Fruit fly (Drosophila melanogaster) whole organism, embryonic: ENCODE results near the gene WASp.

Source experiments
- ATbp ChIP-seq: fragments of 200-800 bp; sonication (Bioruptor generic); optimal IDR thresholded peaks from 2 replicates; lab custom pipeline; 2017; ENCODE audit warnings: missing biosample characterization, mild to moderate bottlenecking, missing genetic modification characterization, missing genetic modification reagents
- Ada2b ChIP-seq: fragments of 200-800 bp; sonication (Bioruptor generic); IDR thresholded peaks from 2 replicates; pipeline ENCODE4 v1.3.6; 2022; ENCODE audit warnings: missing biosample characterization, missing genetic modification characterization
- Awh ChIP-seq: fragments of 200-800 bp; sonication (Bioruptor generic); IDR thresholded peaks from 2 replicates; pipeline ENCODE4, ENCODE4 v1.3.6; 2022; ENCODE audit warnings: missing biosample characterization, missing genetic modification characterization
- CG11723 ChIP-seq: fragments of 200-800 bp; sonication (Bioruptor generic); optimal IDR thresholded peaks from 2 replicates; lab custom pipeline; 2017; ENCODE audit warnings: missing biosample characterization, mild to moderate bottlenecking, missing genetic modification characterization
- CG12391 ChIP-seq: fragments of 200-800 bp; sonication (Bioruptor generic); optimal IDR thresholded peaks from 3 replicates; lab custom pipeline; 2018; ENCODE audit warnings: missing biosample characterization, mild to moderate bottlenecking, missing genetic modification characterization, moderate library complexity
- CG13424 ChIP-seq: fragments of 200-800 bp; sonication (Bioruptor generic); optimal IDR thresholded peaks from 2 replicates; lab custom pipeline; 2019; ENCODE audit warnings: missing biosample characterization, mild to moderate bottlenecking, missing genetic modification characterization, moderate library complexity
- CG13624 ChIP-seq: fragments of 200-800 bp; sonication (Bioruptor generic); optimal IDR thresholded peaks from 2 replicates; lab custom pipeline; 2016; ENCODE audit warnings: missing biosample characterization, missing genetic modification characterization
- CG1602 ChIP-seq: fragments of 200-800 bp; sonication (Bioruptor generic); optimal IDR thresholded peaks from 3 replicates; lab custom pipeline; 2016; ENCODE audit warnings: missing biosample characterization, missing genetic modification characterization
- CG17802 ChIP-seq: fragments of 200-800 bp; sonication (Bioruptor generic); optimal IDR thresholded peaks from 2 replicates; lab custom pipeline; 2018; ENCODE audit warnings: missing biosample characterization, mild to moderate bottlenecking, missing genetic modification characterization, moderate library complexity
- CG2120 ChIP-seq: fragments of 200-800 bp; sonication (Bioruptor generic); optimal IDR thresholded peaks from 3 replicates; lab custom pipeline; 2016; ENCODE audit warnings: missing biosample characterization, missing genetic modification characterization
- CG31224 ChIP-seq: fragments of 200-800 bp; sonication (Bioruptor generic); IDR thresholded peaks from 2 replicates; pipeline ENCODE4 v1.3.6; 2022; ENCODE audit warnings: missing biosample characterization, missing genetic modification characterization
- CG32532 ChIP-seq: fragments of 200-800 bp; sonication (Bioruptor generic); IDR thresholded peaks from 2 replicates; pipeline ENCODE4 v1.3.6; 2022; ENCODE audit warnings: missing biosample characterization, missing genetic modification characterization
- CG32767 ChIP-seq: fragments of 200-800 bp; sonication (Bioruptor generic); IDR thresholded peaks from 2 replicates; pipeline ENCODE4 v1.3.6; 2022; ENCODE audit warnings: missing biosample characterization, missing genetic modification characterization
- CG32772 ChIP-seq: fragments of 200-800 bp; sonication (Bioruptor generic); IDR thresholded peaks from 2 replicates; pipeline ENCODE4 v1.3.6; 2022; ENCODE audit warnings: missing biosample characterization, missing genetic modification characterization
- CG4282 ChIP-seq: fragments of 200-800 bp; sonication (Bioruptor generic); optimal IDR thresholded peaks from 2 replicates; lab custom pipeline; 2016; ENCODE audit warnings: missing biosample characterization, missing genetic modification characterization
- CG4820 ChIP-seq: fragments of 200-800 bp; sonication (Bioruptor generic); optimal IDR thresholded peaks from 3 replicates; lab custom pipeline; 2016; ENCODE audit warnings: missing biosample characterization, missing genetic modification characterization
- CG6175 ChIP-seq: fragments of 200-800 bp; sonication (Bioruptor generic); IDR thresholded peaks from 3 replicates; pipeline ENCODE4 v1.3.6; 2022; ENCODE audit warnings: missing biosample characterization, missing genetic modification characterization
- CG6254 ChIP-seq: fragments of 200-800 bp; sonication (Bioruptor generic); optimal IDR thresholded peaks from 3 replicates; lab custom pipeline; 2017; ENCODE audit warnings: mild to moderate bottlenecking, missing biosample characterization, missing genetic modification reagents, missing genetic modification characterization
- CG6765 ChIP-seq: fragments of 200-800 bp; sonication (Bioruptor generic); optimal IDR thresholded peaks from 3 replicates; lab custom pipeline; 2017; ENCODE audit warnings: missing biosample characterization, mild to moderate bottlenecking, missing genetic modification characterization
- CG8765 ChIP-seq: fragments of 200-800 bp; sonication (Bioruptor generic); IDR thresholded peaks from 2 replicates; pipeline ENCODE4 v1.3.6; 2022; ENCODE audit warnings: missing biosample characterization, missing genetic modification characterization
- CG9437 ChIP-seq: fragments of 200-800 bp; sonication (Bioruptor generic); optimal IDR thresholded peaks from 2 replicates; lab custom pipeline; 2018; ENCODE audit warnings: missing biosample characterization, mild to moderate bottlenecking, missing genetic modification characterization
- Dad ChIP-seq: fragments of 200-800 bp; sonication (Bioruptor generic); optimal IDR thresholded peaks from 3 replicates; lab custom pipeline; 2016; ENCODE audit warnings: missing biosample characterization, missing genetic modification characterization
- Dref ChIP-seq: fragments of 200-800 bp; sonication (Bioruptor generic); IDR thresholded peaks from 2 replicates; pipeline ENCODE4 v1.3.6; 2022; ENCODE audit warnings: missing biosample characterization, missing genetic modification characterization
- Drgx ChIP-seq: fragments of 200-800 bp; sonication (Bioruptor generic); IDR thresholded peaks from 2 replicates; pipeline ENCODE4 v1.3.6; 2022; ENCODE audit warnings: missing biosample characterization, missing genetic modification characterization
- ERR ChIP-seq: fragments of 200-800 bp; sonication (Bioruptor generic); optimal IDR thresholded peaks from 2 replicates; lab custom pipeline; 2016; ENCODE audit warnings: missing biosample characterization, missing genetic modification characterization
- Hey ChIP-seq: fragments of 200-800 bp; sonication (Bioruptor generic); optimal IDR thresholded peaks from 3 replicates; lab custom pipeline; 2018; ENCODE audit warnings: missing biosample characterization, mild to moderate bottlenecking, missing genetic modification characterization
- Jarid2 ChIP-seq: fragments of 200-800 bp; sonication (Bioruptor generic); optimal IDR thresholded peaks from 3 replicates; lab custom pipeline; 2017; ENCODE audit warnings: mild to moderate bottlenecking, missing biosample characterization, missing genetic modification reagents, missing genetic modification characterization
- Kr ChIP-seq: fragments of 200-800 bp; sonication (Bioruptor generic); optimal IDR thresholded peaks from 2 replicates; lab custom pipeline; 2017; ENCODE audit warnings: missing biosample characterization, mild to moderate bottlenecking, missing genetic modification characterization
- Lim3 ChIP-seq: fragments of 200-800 bp; sonication (Bioruptor generic); IDR thresholded peaks from 2 replicates; pipeline ENCODE4 v1.3.6; 2022; ENCODE audit warnings: missing biosample characterization, missing genetic modification characterization
- Oli ChIP-seq: fragments of 200-800 bp; sonication (Bioruptor generic); optimal IDR thresholded peaks from 2 replicates; lab custom pipeline; 2018; ENCODE audit warnings: missing biosample characterization, mild to moderate bottlenecking, missing genetic modification characterization, moderate library complexity
- Opbp ChIP-seq: fragments of 200-800 bp; sonication (Bioruptor generic); IDR thresholded peaks from 3 replicates; pipeline ENCODE4 v1.3.6; 2022; ENCODE audit warnings: missing biosample characterization, missing genetic modification characterization; ENCODE audit not compliant: partially characterized antibody
- Ptx1 ChIP-seq: fragments of 200-800 bp; sonication (Bioruptor generic); IDR thresholded peaks from 2 replicates; pipeline ENCODE4 v1.3.6; 2022; ENCODE audit warnings: missing biosample characterization, missing genetic modification characterization
- ap ChIP-seq: fragments of 200-800 bp; sonication (Bioruptor generic); IDR thresholded peaks from 2 replicates; pipeline ENCODE4 v1.3.6; 2022; ENCODE audit warnings: missing biosample characterization, missing genetic modification characterization
- ase ChIP-seq: fragments of 200-800 bp; sonication (Bioruptor generic); IDR thresholded peaks from 3 replicates; pipeline ENCODE4 v1.3.6; 2022; ENCODE audit warnings: missing biosample characterization, missing genetic modification characterization
- danr ChIP-seq: fragments of 200-800 bp; sonication (Bioruptor generic); IDR thresholded peaks from 2 replicates; pipeline ENCODE4 v1.3.6; 2022; ENCODE audit warnings: missing biosample characterization, missing genetic modification characterization
- gro ChIP-seq: fragments of 200-800 bp; sonication (Bioruptor generic); optimal IDR thresholded peaks from 2 replicates; lab custom pipeline; 2016; ENCODE audit warnings: missing biosample characterization, missing genetic modification characterization
- lmd ChIP-seq: fragments of 200-800 bp; sonication (Bioruptor generic); IDR thresholded peaks from 2 replicates; pipeline ENCODE4 v1.3.6; 2022; ENCODE audit warnings: missing biosample characterization, missing genetic modification characterization
- lola ChIP-seq, 3 experiments: fragments of >200 bp in 2 of 3; fragments of 200-800 bp in 1 of 3; sonication (Bioruptor generic) in 1 of 3; optimal IDR thresholded peaks; 2 replicates each; lab custom pipeline; 2017 to 2019; ENCODE audit warnings: missing biosample characterization in 3 of 3, missing genetic modification characterization in 3 of 3, mild to moderate bottlenecking in 1 of 3, moderate library complexity in 1 of 3
- nerfin-1 ChIP-seq: fragments of 200-800 bp; sonication (Bioruptor generic); optimal IDR thresholded peaks from 3 replicates; lab custom pipeline; 2019; ENCODE audit warnings: missing biosample characterization, mild to moderate bottlenecking, missing genetic modification characterization, moderate library complexity
- slbo ChIP-seq: fragments of 200-800 bp; sonication (Bioruptor generic); IDR thresholded peaks from 2 replicates; pipeline ENCODE4 v1.3.6; 2022; ENCODE audit warnings: missing biosample characterization, missing genetic modification characterization
- sna ChIP-seq: fragments of 200-800 bp; sonication (Bioruptor generic); IDR thresholded peaks from 2 replicates; pipeline ENCODE4 v1.3.6; 2022; ENCODE audit warnings: missing biosample characterization, missing genetic modification characterization; ENCODE audit not compliant: partially characterized antibody

WASp gene

DNA sequence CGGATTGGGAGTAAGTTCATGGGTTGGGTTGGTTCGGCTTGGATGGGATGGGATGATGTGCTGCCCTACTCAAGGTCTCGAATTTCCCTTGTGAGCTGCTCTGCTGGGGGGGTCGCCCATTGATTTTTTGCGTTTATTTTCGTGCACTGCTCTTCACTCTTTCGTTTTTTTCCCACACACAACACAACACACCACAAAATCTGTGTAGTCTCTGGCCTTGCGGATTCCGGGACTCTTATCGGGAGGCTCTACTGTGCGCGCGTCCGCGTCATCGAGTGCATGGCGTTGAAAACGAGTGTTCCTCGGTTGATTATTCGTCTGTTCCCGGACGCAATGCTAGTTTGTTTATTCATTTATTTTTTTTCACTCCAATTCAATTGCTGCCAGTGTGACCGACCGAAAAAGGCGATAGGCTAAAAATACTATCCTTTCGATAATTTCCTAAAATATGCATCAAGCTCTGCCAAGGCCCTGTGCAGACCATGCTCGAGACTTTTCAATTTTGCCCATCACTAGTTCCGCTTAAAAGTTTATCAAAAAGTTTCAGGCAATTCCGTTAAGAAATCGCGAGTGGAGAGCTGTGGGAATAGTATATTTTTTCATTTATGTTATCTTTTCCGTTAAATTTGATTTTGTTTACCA is at the start of gene WASp (continued):
- TF ChIP-seq gro (GFP tag; lab: Kevin White, UChicago), result no peak
- peak; percentile 84 for TF ChIP-seq CG32772 (GFP tag; lab: Robert Waterston, UW)
- TF ChIP-seq danr, result no peak
- 0 out of 2 replicates have a peak, but pooled peaks have one; percentile 33 for TF ChIP-seq Ada2b (GFP tag; lab: Robert Waterston, UW)
- TF ChIP-seq ase (GFP tag; lab: Robert Waterston, UW), result peak; percentile 44; the same call in 1 of the 3 replicates
- TF ChIP-seq Jarid2, result no peak
- peak; percentile 56 for TF ChIP-seq CG4282 (GFP tag; lab: Kevin White, UChicago)
- peak; percentile 73 for TF ChIP-seq CG12391
- TF ChIP-seq sna (GFP tag; lab: Robert Waterston, UW), result no peak
- TF ChIP-seq Kr (GFP tag; lab: Kevin White, UChicago), result no peak
- peak; percentile 45 for TF ChIP-seq Hey (tag; lab: Kevin White, UChicago)
- TF ChIP-seq CG6175, result no peak
- TF ChIP-seq ap (GFP tag; lab: Robert Waterston, UW), result 0 out of 2 replicates have a peak, but pooled peaks have one; percentile 34
- peak; percentile 49 for TF ChIP-seq Drgx
- TF ChIP-seq ERR (GFP tag; lab: Kevin White, UChicago), result peak; percentile 67
- TF ChIP-seq CG4820, result peak; percentile 45
- TF ChIP-seq nerfin-1 (tag; lab: Kevin White, UChicago), result peak; percentile 40
- TF ChIP-seq CG32532 (GFP tag; lab: Robert Waterston, UW), result peak; percentile 74
- 0 out of 2 replicates have a peak, but pooled peaks have one; percentile 43 for TF ChIP-seq Awh
- TF ChIP-seq Ptx1 (GFP tag; lab: Robert Waterston, UW), result peak; percentile 60; the same call in 1 of the 2 replicates
- peak; percentile 80 for TF ChIP-seq Dref
- TF ChIP-seq lmd, result peak; percentile 46; the same call in 1 of the 2 replicates
- TF ChIP-seq slbo (GFP tag; lab: Robert Waterston, UW), result peak; percentile 67
- 0 out of 2 replicates have a peak, but pooled peaks have one; percentile 29 for TF ChIP-seq CG31224 (GFP tag; lab: Robert Waterston, UW)
- peak; percentile 42; the same call in 1 of the 2 replicates for TF ChIP-seq CG8765 (GFP tag; lab: Robert Waterston, UW)
- TF ChIP-seq CG13424 (tag; lab: Kevin White, UChicago), result peak; percentile 53
- TF ChIP-seq Lim3, result no peak
- peak; percentile 38 for TF ChIP-seq CG1602 (GFP tag; lab: Kevin White, UChicago)
- peak; percentile 85 for TF ChIP-seq CG13624 (GFP tag; lab: Kevin White, UChicago)
- no peak for TF ChIP-seq CG2120
- peak; percentile 47 for TF ChIP-seq Oli (tag; lab: Kevin White, UChicago)
- peak; percentile 60 for TF ChIP-seq ATbp
- no peak for TF ChIP-seq CG11723 (GFP tag; lab: Kevin White, UChicago)
- peak; percentile 37 for TF ChIP-seq CG6765
- peak in 1 of 3 experiments; percentile 37 for TF ChIP-seq lola (GFP tag; optimal IDR thresholded peaks at IDR 0.05; lab: Kevin White, UChicago)
- TF ChIP-seq Dad (GFP tag; lab: Kevin White, UChicago), result peak; percentile 68
- peak; percentile 75; the same call in 2 of the 3 replicates for TF ChIP-seq Opbp (GFP tag; lab: Robert Waterston, UW)
- 0 out of 2 replicates have a peak, but pooled peaks have one; percentile 27 for TF ChIP-seq CG32767
- no peak for TF ChIP-seq CG6254 (GFP tag; lab: Kevin White, UChicago)
- TF ChIP-seq CG17802, result peak; percentile 100
- TF ChIP-seq CG9437, result peak; percentile 46
